Worm (Caenorhabditis elegans) whole organism, L4 larva: ENCODE measurements around the gene unc-8.

Experiments used
- F44E2.7 ChIP-seq: fragments of 200-800 bp; sonication (Bioruptor generic); IDR thresholded peaks from 2 replicates; pipeline ENCODE4 v2.1.2; 2022; ENCODE audit warnings: missing genetic modification characterization, missing compliant biosample characterization
- T20F7.1 ChIP-seq: fragments of 200-800 bp; sonication (Bioruptor generic); optimal IDR thresholded peaks from 2 replicates; lab custom pipeline; 2018; ENCODE audit warnings: mild to moderate bottlenecking, missing genetic modification characterization, missing compliant biosample characterization
- T26A8.4 ChIP-seq: fragments of 200-800 bp; sonication (Bioruptor generic); IDR thresholded peaks from 2 replicates; pipeline ENCODE4 v1.3.6; 2022; ENCODE audit warnings: missing genetic modification characterization, missing compliant biosample characterization
- Y105C5A.15 ChIP-seq: fragments of 200-800 bp; sonication (Bioruptor generic); IDR thresholded peaks from 2 replicates; pipeline ENCODE4 v1.3.6; 2022; ENCODE audit warnings: missing genetic modification characterization, missing compliant biosample characterization
- ZK337.2 ChIP-seq: fragments of 200-800 bp; sonication (Bioruptor generic); IDR thresholded peaks from 2 replicates; pipeline ENCODE4 v1.3.6; 2022; ENCODE audit warnings: missing genetic modification reagents, missing genetic modification characterization, missing compliant biosample characterization
- ZK546.5 ChIP-seq, 2 experiments: sonication (generic microtip); optimal IDR thresholded peaks; 2 replicates each; lab custom pipeline; 2017; ENCODE audit warnings: missing biosample characterization in 2 of 2, missing genetic modification characterization in 2 of 2
- ama-1 ChIP-seq: fragments of 150-350 bp; optimal IDR thresholded peaks from 2 replicates; lab custom pipeline; 2014; ENCODE audit warnings: inconsistent platforms, mixed read lengths
- arid-1 ChIP-seq: fragments of 200-800 bp; sonication (Bioruptor generic); conservative IDR thresholded peaks from 2 replicates; pipeline ENCODE4 v1.3.6; 2022; ENCODE audit warnings: missing genetic modification reagents, missing genetic modification characterization, missing compliant biosample characterization
- attf-4 ChIP-seq: sonication (generic microtip); optimal IDR thresholded peaks from 3 replicates; lab custom pipeline; 2017; ENCODE audit warnings: missing biosample characterization, missing genetic modification characterization
- ceh-20 ChIP-seq: fragments of 200-800 bp; sonication (Bioruptor generic); IDR thresholded peaks from 2 replicates; pipeline ENCODE4 v1.3.6; 2022; ENCODE audit warnings: missing genetic modification reagents, missing genetic modification characterization, missing compliant biosample characterization
- ceh-32 ChIP-seq: sonication (generic microtip); optimal IDR thresholded peaks from 2 replicates; lab custom pipeline; 2016; ENCODE audit warnings: mild to moderate bottlenecking, missing genetic modification characterization, missing compliant biosample characterization; ENCODE audit not compliant: poor library complexity
- ceh-44 ChIP-seq: fragments of 200-800 bp; sonication (Bioruptor generic); IDR thresholded peaks from 2 replicates; pipeline ENCODE4 v1.3.6; 2022; ENCODE audit warnings: missing genetic modification reagents, missing genetic modification characterization, missing compliant biosample characterization
- ceh-62 ChIP-seq: sonication (generic microtip); optimal IDR thresholded peaks from 2 replicates; lab custom pipeline; 2017; ENCODE audit warnings: missing biosample characterization, missing genetic modification characterization
- ces-1 ChIP-seq: fragments of 150-350 bp; sonication (generic microtip); optimal IDR thresholded peaks from 4 replicates; lab custom pipeline; 2014; ENCODE audit warnings: missing biosample characterization, missing genetic modification reagents, missing genetic modification characterization
- cey-2 ChIP-seq: sonication (generic microtip); optimal IDR thresholded peaks from 3 replicates; lab custom pipeline; 2017; ENCODE audit warnings: missing genetic modification characterization, mild to moderate bottlenecking, missing compliant biosample characterization, antibody characterized with exemption, borderline replicate concordance; ENCODE audit not compliant: insufficient read depth
- ctbp-1 ChIP-seq: fragments of 200-800 bp; sonication (Bioruptor generic); IDR thresholded peaks from 2 replicates; pipeline ENCODE4 v1.3.6; 2022; ENCODE audit warnings: missing genetic modification reagents, missing genetic modification characterization, missing compliant biosample characterization
- daf-16 ChIP-seq, 3 experiments: sonication (generic microtip); optimal IDR thresholded peaks; 2 replicates each; lab custom pipeline; 2016 to 2017; ENCODE audit warnings: missing genetic modification characterization in 3 of 3, missing genetic modification reagents in 3 of 3, mild to moderate bottlenecking in 2 of 3, missing compliant biosample characterization in 2 of 3, missing biosample characterization in 1 of 3, moderate library complexity in 1 of 3
- dpl-1 ChIP-seq: fragments of 150-350 bp; optimal IDR thresholded peaks from 2 replicates; lab custom pipeline; 2014; ENCODE audit warnings: missing biosample characterization, missing genetic modification reagents, missing genetic modification characterization
- duxl-1 ChIP-seq: sonication (generic microtip); optimal IDR thresholded peaks from 2 replicates; lab custom pipeline; 2016; ENCODE audit warnings: mild to moderate bottlenecking, missing genetic modification characterization, moderate library complexity, missing compliant biosample characterization; ENCODE audit not compliant: poor library complexity
- egl-27 ChIP-seq: sonication (generic microtip); optimal IDR thresholded peaks from 3 replicates; lab custom pipeline; 2017; ENCODE audit warnings: missing biosample characterization, missing genetic modification reagents, missing genetic modification characterization
- egl-43 ChIP-seq: fragments of 200-800 bp; sonication (Bioruptor generic); IDR thresholded peaks from 2 replicates; pipeline ENCODE4 v1.3.6; 2022; ENCODE audit warnings: missing genetic modification reagents, missing genetic modification characterization, missing compliant biosample characterization
- fkh-10 ChIP-seq: fragments of 150-350 bp; optimal IDR thresholded peaks from 2 replicates; lab custom pipeline; 2014; ENCODE audit warnings: missing biosample characterization, missing genetic modification reagents, missing genetic modification characterization
- gei-8 ChIP-seq: fragments of 200-800 bp; sonication (Bioruptor generic); optimal IDR thresholded peaks from 2 replicates; lab custom pipeline; 2018; ENCODE audit warnings: mild to moderate bottlenecking, missing genetic modification characterization, missing compliant biosample characterization
- hlh-11 ChIP-seq: fragments of 200-800 bp; sonication (Bioruptor generic); optimal IDR thresholded peaks from 2 replicates; lab custom pipeline; 2018; ENCODE audit warnings: mild to moderate bottlenecking, missing genetic modification characterization, missing compliant biosample characterization
- hmg-1.1 ChIP-seq: fragments of 200-800 bp; sonication (Bioruptor generic); IDR thresholded peaks from 2 replicates; pipeline ENCODE4 v1.3.6; 2022; ENCODE audit warnings: missing genetic modification reagents, missing genetic modification characterization, missing compliant biosample characterization
- lin-29 ChIP-seq: fragments of 200-800 bp; sonication (Bioruptor generic); IDR thresholded peaks from 2 replicates; pipeline ENCODE4 v1.3.6; 2022; ENCODE audit warnings: missing genetic modification reagents, missing genetic modification characterization, missing compliant biosample characterization
- lin-38 ChIP-seq: fragments of 200-800 bp; sonication (Bioruptor generic); IDR thresholded peaks from 2 replicates; pipeline ENCODE4 v1.3.6; 2022; ENCODE audit warnings: missing genetic modification reagents, missing genetic modification characterization, missing compliant biosample characterization
- lir-3 ChIP-seq: sonication (generic microtip); optimal IDR thresholded peaks from 2 replicates; lab custom pipeline; 2016; ENCODE audit warnings: mild to moderate bottlenecking, missing genetic modification characterization, missing compliant biosample characterization
- madf-9 ChIP-seq: fragments of 200-800 bp; sonication (Bioruptor generic); conservative IDR thresholded peaks from 2 replicates; pipeline ENCODE4 v1.3.6; 2022; ENCODE audit warnings: missing genetic modification reagents, missing genetic modification characterization, missing compliant biosample characterization
- mdl-1 ChIP-seq, 2 experiments: fragments of 150-350 bp in 1 of 2; sonication (generic microtip) in 1 of 2; optimal IDR thresholded peaks; 2 replicates each; lab custom pipeline; 2014 to 2017; ENCODE audit warnings: missing biosample characterization in 2 of 2, missing genetic modification characterization in 2 of 2
- mdt-29 ChIP-seq: fragments of 200-800 bp; sonication (Bioruptor generic); IDR thresholded peaks from 2 replicates; pipeline ENCODE4 v1.3.6; 2022; ENCODE audit warnings: missing genetic modification reagents, missing genetic modification characterization, missing compliant biosample characterization
- mep-1 ChIP-seq: fragments of 150-350 bp; sonication (generic microtip); optimal IDR thresholded peaks from 3 replicates; lab custom pipeline; 2014; ENCODE audit warnings: missing biosample characterization, missing genetic modification characterization
- mxl-2 ChIP-seq: fragments of 200-800 bp; sonication (Bioruptor generic); conservative IDR thresholded peaks from 2 replicates; pipeline ENCODE4 v1.3.6; 2022; ENCODE audit warnings: missing genetic modification reagents, missing genetic modification characterization, missing compliant biosample characterization
- nhr-10 ChIP-seq: fragments of 150-350 bp; optimal IDR thresholded peaks from 2 replicates; lab custom pipeline; 2014; ENCODE audit warnings: missing biosample characterization, missing genetic modification characterization
- nhr-102 ChIP-seq: sonication (generic microtip); optimal IDR thresholded peaks from 2 replicates; lab custom pipeline; 2016; ENCODE audit warnings: mild to moderate bottlenecking, missing genetic modification characterization, moderate library complexity, missing compliant biosample characterization
- nhr-41 ChIP-seq: fragments of 200-800 bp; sonication (Bioruptor generic); IDR thresholded peaks from 2 replicates; pipeline ENCODE4 v1.3.6; 2022; ENCODE audit warnings: missing genetic modification reagents, missing genetic modification characterization, missing compliant biosample characterization
- nhr-48 ChIP-seq: sonication (generic microtip); optimal IDR thresholded peaks from 2 replicates; lab custom pipeline; 2016; ENCODE audit warnings: mild to moderate bottlenecking, missing genetic modification characterization, missing compliant biosample characterization
- pha-4 ChIP-seq, 2 experiments: fragments of 150-350 bp in 1 of 2; fragments of 200-800 bp in 1 of 2; sonication (Bioruptor generic) in 1 of 2; IDR thresholded peaks in 1 of 2; optimal IDR thresholded peaks in 1 of 2; 2 replicates each; pipeline versions ENCODE4 v1.3.6 to Lab custom; 2014 to 2022; ENCODE audit warnings: missing genetic modification characterization in 2 of 2, missing genetic modification reagents in 2 of 2, missing biosample characterization in 1 of 2, missing compliant biosample characterization in 1 of 2
- php-3 ChIP-seq: fragments of 200-800 bp; sonication (Bioruptor generic); IDR thresholded peaks from 2 replicates; pipeline ENCODE4 v1.3.6; 2022; ENCODE audit warnings: missing genetic modification reagents, missing genetic modification characterization, missing compliant biosample characterization
- rbr-2 ChIP-seq: sonication (generic microtip); optimal IDR thresholded peaks from 2 replicates; lab custom pipeline; 2016; ENCODE audit warnings: missing genotype, missing genetic modification characterization, missing compliant biosample characterization
- snpc-1.2 ChIP-seq: fragments of 200-800 bp; sonication (Bioruptor generic); IDR thresholded peaks from 2 replicates; pipeline ENCODE4 v1.3.6; 2022; ENCODE audit warnings: missing genetic modification reagents, missing genetic modification characterization, missing compliant biosample characterization
- spr-1 ChIP-seq: sonication (generic microtip); optimal IDR thresholded peaks from 2 replicates; lab custom pipeline; 2016; ENCODE audit warnings: mild to moderate bottlenecking, missing genetic modification characterization, missing compliant biosample characterization
- tag-97 ChIP-seq: fragments of 200-800 bp; sonication (Bioruptor generic); IDR thresholded peaks from 2 replicates; pipeline ENCODE4 v1.3.6; 2022; ENCODE audit warnings: missing genetic modification characterization, missing compliant biosample characterization
- unc-39 ChIP-seq: sonication (generic microtip); optimal IDR thresholded peaks from 2 replicates; lab custom pipeline; 2017; ENCODE audit warnings: missing biosample characterization, missing genetic modification characterization
- zag-1 ChIP-seq: fragments of 150-350 bp; optimal IDR thresholded peaks from 2 replicates; lab custom pipeline; 2014; ENCODE audit warnings: missing biosample characterization, missing genetic modification characterization
- zfp-2 ChIP-seq: sonication (generic microtip); optimal IDR thresholded peaks from 2 replicates; lab custom pipeline; 2016; ENCODE audit warnings: mild to moderate bottlenecking, missing genetic modification characterization, missing compliant biosample characterization
- zfp-3 ChIP-seq: fragments of 200-800 bp; sonication (Bioruptor generic); conservative IDR thresholded peaks from 2 replicates; pipeline ENCODE4 v1.3.6; 2022; ENCODE audit warnings: missing genetic modification reagents, missing genetic modification characterization, missing compliant biosample characterization
- ztf-11 ChIP-seq: fragments of 150-350 bp; optimal IDR thresholded peaks from 2 replicates; lab custom pipeline; 2014; ENCODE audit warnings: missing biosample characterization, missing genetic modification characterization

unc-8 gene

DNA sequence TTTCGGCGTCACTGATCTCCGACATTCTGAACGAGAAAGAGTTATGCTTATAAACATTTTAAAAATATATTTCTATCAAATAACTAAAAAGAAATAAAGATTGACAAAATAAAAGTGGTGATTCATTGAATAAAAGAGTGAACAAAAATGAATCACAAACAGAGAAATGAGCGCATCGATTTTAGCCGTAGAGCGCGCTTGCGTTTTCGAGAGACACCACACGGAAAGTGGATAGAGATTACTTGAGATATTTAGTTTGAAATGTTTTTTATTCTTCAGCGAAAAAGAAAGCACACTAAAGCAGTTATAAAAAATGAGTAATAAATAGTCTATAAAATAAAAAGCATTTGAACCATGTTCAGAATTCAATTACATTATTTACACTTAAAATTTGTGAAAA is 33.2 kb downstream of the unc-8 start, which contains the start of gene cap-1 (continued):
- TF ChIP-seq cey-2 (tag; lab: Kevin White, UChicago) (no peak), ceh-20 (GFP tag; lab: Robert Waterston, UW) (no peak), egl-43 (GFP tag; lab: Robert Waterston, UW) (no peak), gei-8 (GFP tag; lab: Kevin White, UChicago) (no peak), duxl-1 (tag; lab: Kevin White, UChicago) (no peak), zfp-2 (tag; lab: Kevin White, UChicago) (no peak), mep-1 (tag; lab: Kevin White, UChicago) (peak; percentile 88), ces-1 (no peak), ctbp-1 (no peak), mdl-1 (tag; optimal IDR thresholded peaks at IDR 0.05; lab: Kevin White, UChicago) (no peak), F44E2.7 (no peak), ZK337.2 (no peak), snpc-1.2 (GFP tag; lab: Robert Waterston, UW) (no peak), mdt-29 (no peak), zag-1 (tag; lab: Kevin White, UChicago) (no peak), T26A8.4 (GFP tag; lab: Robert Waterston, UW) (no peak), ceh-32 (no peak), arid-1 (GFP tag; lab: Robert Waterston, UW) (no peak), mxl-2 (no peak), lin-38 (peak; percentile 96), nhr-41 (no peak), ceh-62 (no peak), fkh-10 (GFP tag; lab: Kevin White, UChicago) (peak; percentile 17), nhr-10 (no peak), T20F7.1 (GFP tag; lab: Kevin White, UChicago) (peak; percentile 47), hlh-11 (tag; lab: Kevin White, UChicago) (peak; percentile 45), dpl-1 (GFP tag; lab: Kevin White, UChicago) (peak; percentile 58), Y105C5A.15 (GFP tag; lab: Robert Waterston, UW) (no peak), ama-1 (no peak), unc-39 (no peak), ceh-44 (GFP tag; lab: Robert Waterston, UW) (peak; percentile 78), lir-3 (tag; lab: Kevin White, UChicago) (no peak), nhr-102 (tag; lab: Kevin White, UChicago) (no peak), pha-4 (GFP tag; IDR thresholded peaks at IDR 0.05; lab: Robert Waterston, UW) (no peak), pha-4 (tag; optimal IDR thresholded peaks at IDR 0.05; lab: Kevin White, UChicago) (peak; percentile 94), egl-27 (tag; lab: Kevin White, UChicago) (no peak), spr-1 (tag; lab: Kevin White, UChicago) (no peak), lin-29 (GFP tag; lab: Robert Waterston, UW) (no peak), rbr-2 (tag; lab: Kevin White, UChicago) (peak; percentile 63)

DNA sequence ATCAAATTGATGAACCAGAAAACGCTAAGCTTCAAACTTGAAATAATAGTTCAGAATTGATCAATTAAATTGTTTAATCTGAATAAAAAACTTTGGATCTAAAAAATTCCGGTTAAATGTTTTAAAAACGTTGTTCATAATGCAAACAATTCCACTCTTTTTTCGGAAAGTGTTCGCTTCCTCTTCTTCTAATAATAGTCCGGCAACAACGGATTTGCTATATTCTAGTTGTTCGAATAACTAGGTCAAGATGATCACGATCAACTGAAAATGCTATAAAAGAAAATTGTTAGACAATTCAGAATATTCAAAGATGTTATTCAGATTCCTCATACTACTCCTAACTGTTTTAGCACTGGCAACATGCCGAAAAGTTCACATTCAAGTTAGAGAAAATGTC is 34.0 kb downstream of the unc-8 start, which contains the start of gene D2024.4:
TSS of gene D2024.4 (plus strand) at position 301 of the 400 bp plus-strand sequence.
- TF ChIP-seq cey-2 (tag; lab: Kevin White, UChicago): no peak
- TF ChIP-seq daf-16 (GFP tag; optimal IDR thresholded peaks at IDR 0.05; lab: Kevin White, UChicago): no peak
- TF ChIP-seq daf-16 (tag; optimal IDR thresholded peaks at IDR 0.05; lab: Kevin White, UChicago): no peak
- no peak for TF ChIP-seq ztf-11 (tag; lab: Kevin White, UChicago)
- no peak for TF ChIP-seq F44E2.7
- TF ChIP-seq hmg-1.1 (GFP tag; lab: Robert Waterston, UW): no peak
- TF ChIP-seq zag-1 (tag; lab: Kevin White, UChicago): no peak
- no peak for TF ChIP-seq lir-3 (tag; lab: Kevin White, UChicago)
- TF ChIP-seq nhr-48 (tag; lab: Kevin White, UChicago): no peak
- TF ChIP-seq attf-4 (tag; lab: Kevin White, UChicago): no peak
- TF ChIP-seq duxl-1 (tag; lab: Kevin White, UChicago): no peak
- no peak for TF ChIP-seq ceh-20 (GFP tag; lab: Robert Waterston, UW)
- TF ChIP-seq tag-97 (GFP tag; lab: Robert Waterston, UW): no peak
- TF ChIP-seq zfp-3 (GFP tag; lab: Robert Waterston, UW): no peak
- TF ChIP-seq php-3 (GFP tag; lab: Robert Waterston, UW): no peak
- no peak for TF ChIP-seq arid-1 (GFP tag; lab: Robert Waterston, UW)
- TF ChIP-seq madf-9 (GFP tag; lab: Robert Waterston, UW): no peak
- no peak for TF ChIP-seq nhr-10
- TF ChIP-seq ZK546.5 (tag; optimal IDR thresholded peaks at IDR 0.05; lab: Kevin White, UChicago): no peak
- no peak for TF ChIP-seq egl-43 (GFP tag; lab: Robert Waterston, UW)
